Worm (Caenorhabditis elegans) whole organism, L3 larva: ENCODE measurements around the gene W08E12.8.

Experiments
- R02D3.7 ChIP-seq: fragments of 150-350 bp; optimal IDR thresholded peaks from 2 replicates; lab custom pipeline; 2014; ENCODE audit warnings: missing biosample characterization, missing genetic modification characterization
- ZK546.5 ChIP-seq: sonication (generic microtip); optimal IDR thresholded peaks from 2 replicates; lab custom pipeline; 2017; ENCODE audit warnings: missing biosample characterization, missing genetic modification characterization
- ama-1 ChIP-seq: fragments of 150-350 bp; optimal IDR thresholded peaks from 2 replicates; lab custom pipeline; 2018
- ceh-16 ChIP-seq: sonication (generic microtip); optimal IDR thresholded peaks from 2 replicates; lab custom pipeline; 2017; ENCODE audit warnings: missing biosample characterization, missing genetic modification characterization
- ceh-28 ChIP-seq: fragments of 150-350 bp; optimal IDR thresholded peaks from 2 replicates; lab custom pipeline; 2014; ENCODE audit warnings: missing biosample characterization, missing genetic modification reagents, missing genetic modification characterization
- ceh-82 ChIP-seq: fragments of 150-350 bp; optimal IDR thresholded peaks from 2 replicates; lab custom pipeline; 2014; ENCODE audit warnings: missing biosample characterization, missing genetic modification characterization
- daf-12 ChIP-seq: fragments of 150-350 bp; optimal IDR thresholded peaks from 2 replicates; lab custom pipeline; 2014; ENCODE audit warnings: missing biosample characterization, missing genetic modification reagents, missing genetic modification characterization
- egl-27 ChIP-seq: sonication (generic microtip); optimal IDR thresholded peaks from 4 replicates; lab custom pipeline; 2017; ENCODE audit warnings: missing biosample characterization, missing genetic modification reagents, missing genetic modification characterization
- egl-5 ChIP-seq: fragments of 150-350 bp; optimal IDR thresholded peaks from 2 replicates; lab custom pipeline; 2017; ENCODE audit warnings: missing biosample characterization, missing genetic modification reagents, missing genetic modification characterization, inconsistent platforms
- elt-2 ChIP-seq: sonication (generic microtip); optimal IDR thresholded peaks from 2 replicates; lab custom pipeline; 2016; ENCODE audit warnings: missing genetic modification reagents, mild to moderate bottlenecking, missing genetic modification characterization, missing compliant biosample characterization
- elt-3 ChIP-seq, 3 experiments: fragments of 150-350 bp in 1 of 3; sonication (generic microtip) in 2 of 3; optimal IDR thresholded peaks; 2 replicates in 2 of 3; 4 replicates in 1 of 3; lab custom pipeline; 2014 to 2017; ENCODE audit warnings: missing biosample characterization in 3 of 3, missing genetic modification characterization in 3 of 3
- fkh-10 ChIP-seq: sonication (generic microtip); optimal IDR thresholded peaks from 2 replicates; lab custom pipeline; 2017; ENCODE audit warnings: missing biosample characterization, missing genetic modification reagents, missing genetic modification characterization
- jun-1 ChIP-seq: fragments of 150-350 bp; optimal IDR thresholded peaks from 2 replicates; lab custom pipeline; 2014; ENCODE audit warnings: missing biosample characterization, missing genetic modification reagents, missing genetic modification characterization
- lin-15B ChIP-seq: fragments of 150-350 bp; optimal IDR thresholded peaks from 2 replicates; lab custom pipeline; 2014; ENCODE audit warnings: missing biosample characterization, missing genetic modification characterization
- lin-39 ChIP-seq: fragments of 150-350 bp; optimal IDR thresholded peaks from 2 replicates; lab custom pipeline; 2018; ENCODE audit warnings: missing biosample characterization, missing genetic modification reagents, missing genetic modification characterization
- lsy-12 ChIP-seq: sonication (generic microtip); optimal IDR thresholded peaks from 2 replicates; lab custom pipeline; 2016; ENCODE audit warnings: mild to moderate bottlenecking, missing genetic modification characterization, missing compliant biosample characterization
- mml-1 ChIP-seq: fragments of 150-350 bp; sonication (generic microtip); optimal IDR thresholded peaks from 3 replicates; lab custom pipeline; 2014; ENCODE audit warnings: missing biosample characterization, missing genetic modification characterization
- nfya-1 ChIP-seq: sonication (generic microtip); optimal IDR thresholded peaks from 2 replicates; lab custom pipeline; 2017; ENCODE audit warnings: missing genetic modification characterization, mild to moderate bottlenecking, missing compliant biosample characterization, antibody characterized with exemption, moderate library complexity; ENCODE audit not compliant: insufficient read depth
- nhr-11 ChIP-seq: fragments of 150-350 bp; optimal IDR thresholded peaks from 2 replicates; lab custom pipeline; 2014; ENCODE audit warnings: missing biosample characterization, missing genetic modification characterization
- nhr-12 ChIP-seq: fragments of 150-350 bp; optimal IDR thresholded peaks from 2 replicates; lab custom pipeline; 2014; ENCODE audit warnings: missing biosample characterization, missing genetic modification characterization
- nhr-23 ChIP-seq: fragments of 150-350 bp; optimal IDR thresholded peaks from 2 replicates; lab custom pipeline; 2014; ENCODE audit warnings: missing biosample characterization, missing genetic modification reagents, missing genetic modification characterization
- nhr-237 ChIP-seq: fragments of 150-350 bp; optimal IDR thresholded peaks from 2 replicates; lab custom pipeline; 2014; ENCODE audit warnings: missing biosample characterization, missing genetic modification characterization
- nhr-25 ChIP-seq: sonication (generic microtip); optimal IDR thresholded peaks from 2 replicates; lab custom pipeline; 2017; ENCODE audit warnings: missing biosample characterization, missing genetic modification characterization
- nhr-28 ChIP-seq: fragments of 150-350 bp; optimal IDR thresholded peaks from 2 replicates; lab custom pipeline; 2014; ENCODE audit warnings: missing biosample characterization, missing genetic modification characterization
- nhr-43 ChIP-seq: sonication (generic microtip); optimal IDR thresholded peaks from 2 replicates; lab custom pipeline; 2016; ENCODE audit warnings: mild to moderate bottlenecking, missing genetic modification characterization, missing compliant biosample characterization; ENCODE audit not compliant: poor library complexity, severe bottlenecking
- pqm-1 ChIP-seq: fragments of 150-350 bp; optimal IDR thresholded peaks from 2 replicates; lab custom pipeline; 2017; ENCODE audit warnings: missing biosample characterization, missing genetic modification characterization, inconsistent platforms
- sea-2 ChIP-seq: fragments of 150-350 bp; sonication (generic microtip); optimal IDR thresholded peaks from 4 replicates; lab custom pipeline; 2014; ENCODE audit warnings: missing biosample characterization, missing genetic modification reagents, missing genetic modification characterization
- snpc-4 ChIP-seq: fragments of 150-350 bp; optimal IDR thresholded peaks from 2 replicates; lab custom pipeline; 2014; ENCODE audit warnings: missing biosample characterization, missing genetic modification characterization
- tbx-2 ChIP-seq: sonication (generic microtip); optimal IDR thresholded peaks from 2 replicates; lab custom pipeline; 2016; ENCODE audit warnings: mild to moderate bottlenecking, missing genetic modification characterization, missing compliant biosample characterization
- unc-62 ChIP-seq: fragments of 150-350 bp; sonication (generic microtip); optimal IDR thresholded peaks from 4 replicates; lab custom pipeline; 2014; ENCODE audit warnings: missing biosample characterization, missing genetic modification reagents, missing genetic modification characterization
- zag-1 ChIP-seq: fragments of 150-350 bp; optimal IDR thresholded peaks from 2 replicates; lab custom pipeline; 2014; ENCODE audit warnings: missing biosample characterization, missing genetic modification characterization

W08E12.8 gene

ce11 chrIV:3254443-3254842 lies 37.7 kb upstream of the W08E12.8 start, which contains the start of gene dmd-9:
Gene dmd-9, minus strand, starts transcription at chrIV:3254543.
- TF ChIP-seq ZK546.5, result no peak

ce11 chrIV:3256866-3257265 lies 35.3 kb upstream of the W08E12.8 start:
- no peak for TF ChIP-seq lsy-12 (tag; lab: Kevin White, UChicago)
- peak; percentile 16 for TF ChIP-seq nhr-23
- TF ChIP-seq nhr-43, result no peak
- TF ChIP-seq, all 47 proteins: peak for 1

- TF ChIP-seq mml-1 (tag; lab: Kevin White, UChicago), result no peak
- TF ChIP-seq lin-39 (tag; lab: Kevin White, UChicago), result no peak
- TF ChIP-seq tbx-2 (tag; lab: Kevin White, UChicago), result no peak
- no peak for TF ChIP-seq unc-62
- TF ChIP-seq daf-12, result no peak
- TF ChIP-seq pqm-1, result peak; percentile 76
- TF ChIP-seq jun-1 (tag; lab: Kevin White, UChicago), result no peak
- no peak for TF ChIP-seq lin-15B (tag; lab: Kevin White, UChicago)
- peak; percentile 78 for TF ChIP-seq elt-2 (tag; lab: Kevin White, UChicago)
- no peak for TF ChIP-seq elt-3 (tag; optimal IDR thresholded peaks at IDR 0.05; lab: Kevin White, UChicago)
- TF ChIP-seq nhr-11, result no peak
- no peak for TF ChIP-seq ama-1 (lab: Kevin White, UChicago)
- no peak for TF ChIP-seq ZK546.5
- TF ChIP-seq, all 47 proteins: peak for 2
Observed at ce11 chrIV:3258528-3258927, 33.6 kb upstream of the W08E12.8 start, which contains the start of gene T26C12.1. Gene T26C12.1, plus strand, starts transcription at chrIV:3258910.

ce11 chrIV:3260216-3260615 lies 32.0 kb upstream of the W08E12.8 start:
- TF ChIP-seq nhr-25 (no peak), R02D3.7 (no peak), ceh-28 (tag; lab: Kevin White, UChicago) (no peak), nhr-28 (tag; lab: Kevin White, UChicago) (no peak)

ce11 chrIV:3261761-3262160 lies 30.4 kb upstream of the W08E12.8 start:
- no peak for TF ChIP-seq nhr-237 (tag; lab: Kevin White, UChicago)
- peak; percentile 93 for TF ChIP-seq nfya-1

- no peak for TF ChIP-seq egl-27 (tag; lab: Kevin White, UChicago)
- TF ChIP-seq ZK546.5, result no peak
- TF ChIP-seq lin-15B (tag; lab: Kevin White, UChicago), result no peak
Observed at ce11 chrIV:3265657-3266056, 26.5 kb upstream of the W08E12.8 start, which contains the start of gene T26C12.2. Gene T26C12.2, minus strand, starts transcription at chrIV:3265757.

ce11 chrIV:3266841-3267240 lies 25.3 kb upstream of the W08E12.8 start:
- TF ChIP-seq lin-15B (tag; lab: Kevin White, UChicago) (no peak), elt-2 (tag; lab: Kevin White, UChicago) (no peak), fkh-10 (no peak)

- TF ChIP-seq sea-2 (GFP tag; lab: Kevin White, UChicago), result no peak
- TF ChIP-seq ceh-16 (tag; lab: Kevin White, UChicago), result no peak
- TF ChIP-seq nhr-12 (tag; lab: Kevin White, UChicago), result no peak
- no peak for TF ChIP-seq zag-1 (tag; lab: Kevin White, UChicago)
- TF ChIP-seq egl-5 (tag; lab: Kevin White, UChicago), result no peak
- no peak for TF ChIP-seq snpc-4 (tag; lab: Kevin White, UChicago)
- TF ChIP-seq ceh-82 (tag; lab: Kevin White, UChicago), result no peak
Observed at ce11 chrIV:3267581-3267980, 24.6 kb upstream of the W08E12.8 start, which contains the start of gene clec-173. Gene clec-173, minus strand, starts transcription at chrIV:3267681.
